Fruit fly (Drosophila melanogaster) whole organism, wandering third instar larva: ENCODE data around the gene Zn72D.
A peak's percentile ranks its signal among the peaks of the same experiment; 100 is the strongest.

ENCODE experiments used
- Abd-B ChIP-seq: fragments of >200 bp; optimal IDR thresholded peaks from 2 replicates; lab custom pipeline; 2017; ENCODE audit warnings: missing biosample characterization, missing genetic modification characterization
- CG32264 ChIP-seq: fragments of 200-800 bp; sonication (Bioruptor generic); optimal IDR thresholded peaks from 2 replicates; lab custom pipeline; 2016; ENCODE audit warnings: missing biosample characterization, missing genetic modification characterization
- CG9705 ChIP-seq: fragments of 200-800 bp; sonication (Bioruptor generic); optimal IDR thresholded peaks from 2 replicates; lab custom pipeline; 2018; ENCODE audit warnings: missing biosample characterization, mild to moderate bottlenecking, missing genetic modification characterization
- CrebA ChIP-seq: fragments of 200-800 bp; sonication (Bioruptor generic); optimal IDR thresholded peaks from 2 replicates; lab custom pipeline; 2016; ENCODE audit warnings: missing biosample characterization, mild to moderate bottlenecking, missing genetic modification characterization, borderline replicate concordance
- Dfd ChIP-seq: fragments of >200 bp; optimal IDR thresholded peaks from 2 replicates; lab custom pipeline; 2017; ENCODE audit warnings: missing biosample characterization, missing genetic modification characterization
- Dif ChIP-seq: fragments of 200-275, 200-300 bp; sonication (Bioruptor generic); optimal IDR thresholded peaks from 2 replicates; lab custom pipeline; 2018; ENCODE audit warnings: missing biosample characterization, missing genetic modification characterization; ENCODE audit not compliant: partially characterized antibody
- GATAd ChIP-seq: sonication (Bioruptor generic); optimal IDR thresholded peaks from 2 replicates; lab custom pipeline; 2016; ENCODE audit warnings: missing biosample characterization, missing genetic modification characterization
- HLH106 ChIP-seq: fragments of 200-800 bp; optimal IDR thresholded peaks from 3 replicates; lab custom pipeline; 2019; ENCODE audit warnings: missing biosample characterization, mild to moderate bottlenecking, missing genetic modification characterization, moderate library complexity
- Hnf4 ChIP-seq: fragments of 200-800 bp; sonication (Bioruptor generic); optimal IDR thresholded peaks from 2 replicates; lab custom pipeline; 2016; ENCODE audit warnings: missing biosample characterization, mild to moderate bottlenecking, missing genetic modification characterization
- Hr78 ChIP-seq: fragments of >200 bp; optimal IDR thresholded peaks from 2 replicates; lab custom pipeline; 2017; ENCODE audit warnings: missing biosample characterization, missing genetic modification characterization
- Hr83 ChIP-seq: fragments of 200-300 bp; sonication (Bioruptor generic); optimal IDR thresholded peaks from 2 replicates; lab custom pipeline; 2016; ENCODE audit warnings: missing biosample characterization, mild to moderate bottlenecking, missing genetic modification characterization, moderate library complexity; ENCODE audit not compliant: poor library complexity, severe bottlenecking
- Jra ChIP-seq: sonication (Bioruptor generic); optimal IDR thresholded peaks from 2 replicates; lab custom pipeline; 2016; ENCODE audit warnings: missing biosample characterization, missing genetic modification characterization
- Mio ChIP-seq: sonication (Bioruptor generic); optimal IDR thresholded peaks from 2 replicates; lab custom pipeline; 2016; ENCODE audit warnings: missing biosample characterization, missing genetic modification characterization
- Myc ChIP-seq: fragments of >200 bp; optimal IDR thresholded peaks from 2 replicates; lab custom pipeline; 2017
- N ChIP-seq: fragments of >200 bp; optimal IDR thresholded peaks from 2 replicates; lab custom pipeline; 2018; ENCODE audit warnings: missing biosample characterization, missing external identifiers, missing genetic modification characterization
- OdsH ChIP-seq: fragments of 200-800 bp; sonication (Bioruptor generic); optimal IDR thresholded peaks from 2 replicates; lab custom pipeline; 2016; ENCODE audit warnings: missing biosample characterization, mild to moderate bottlenecking, missing genetic modification characterization
- Rel ChIP-seq, 2 experiments: fragments of 200-800 bp; sonication (Bioruptor generic) in 1 of 2; optimal IDR thresholded peaks; 2 replicates in 1 of 2; 3 replicates in 1 of 2; lab custom pipeline; 2016 to 2019; ENCODE audit warnings: mild to moderate bottlenecking in 2 of 2, missing biosample characterization in 2 of 2, missing genetic modification characterization in 2 of 2, moderate library complexity in 1 of 2
- Sp1 ChIP-seq: fragments of 200-800 bp; sonication (Bioruptor generic); optimal IDR thresholded peaks from 3 replicates; lab custom pipeline; 2019; ENCODE audit warnings: missing biosample characterization, mild to moderate bottlenecking, missing genetic modification characterization, moderate library complexity
- Vsx2 ChIP-seq: fragments of 200-300, 225-300 bp; sonication (Bioruptor generic); optimal IDR thresholded peaks from 2 replicates; lab custom pipeline; 2018; ENCODE audit warnings: missing biosample characterization, missing genetic modification characterization; ENCODE audit not compliant: partially characterized antibody
- br ChIP-seq: fragments of 200-800 bp; sonication (Bioruptor generic); optimal IDR thresholded peaks from 2 replicates; lab custom pipeline; 2016; ENCODE audit warnings: missing biosample characterization, missing genetic modification characterization
- brk ChIP-seq: fragments of 200-800 bp; sonication (Bioruptor generic); optimal IDR thresholded peaks from 2 replicates; lab custom pipeline; 2016; ENCODE audit warnings: missing biosample characterization, mild to moderate bottlenecking, missing genetic modification characterization
- dl ChIP-seq, 2 experiments: fragments of 175-275, 200-275 bp in 1 of 2; fragments of 200-275 bp in 1 of 2; sonication (Bioruptor generic); optimal IDR thresholded peaks; lab custom pipeline; 2018; ENCODE audit warnings: mild to moderate bottlenecking in 2 of 2, missing biosample characterization in 2 of 2, missing genetic modification characterization in 2 of 2, moderate library complexity in 2 of 2; ENCODE audit not compliant: partially characterized antibody in 2 of 2, insufficient read depth in 1 of 2
- dmrt93B ChIP-seq: fragments of 200-800 bp; sonication (Bioruptor generic); optimal IDR thresholded peaks from 2 replicates; lab custom pipeline; 2018; ENCODE audit warnings: missing biosample characterization, mild to moderate bottlenecking, missing genetic modification characterization
- dsf ChIP-seq: sonication (Bioruptor generic); optimal IDR thresholded peaks from 2 replicates; lab custom pipeline; 2016; ENCODE audit warnings: missing biosample characterization, missing genetic modification characterization, borderline replicate concordance
- ey ChIP-seq: fragments of 200-800 bp; sonication (Bioruptor generic); optimal IDR thresholded peaks from 2 replicates; lab custom pipeline; 2016; ENCODE audit warnings: missing biosample characterization, missing genetic modification characterization
- foxo ChIP-seq, 2 experiments: fragments of 200-800 bp; sonication (Bioruptor generic); optimal IDR thresholded peaks; 2 replicates in 1 of 2; 3 replicates in 1 of 2; lab custom pipeline; 2016 to 2017; ENCODE audit warnings: missing biosample characterization in 2 of 2, missing genetic modification characterization in 2 of 2
- fru ChIP-seq: fragments of 200-800 bp; sonication (Bioruptor generic); optimal IDR thresholded peaks from 3 replicates; lab custom pipeline; 2016; ENCODE audit warnings: missing biosample characterization, mild to moderate bottlenecking, missing genetic modification characterization
- h ChIP-seq: fragments of 200-800 bp; sonication (Bioruptor generic); optimal IDR thresholded peaks from 3 replicates; lab custom pipeline; 2016; ENCODE audit warnings: missing biosample characterization, mild to moderate bottlenecking, missing genetic modification characterization
- jim ChIP-seq: fragments of 175-275, 200-325 bp; sonication (Bioruptor generic); optimal IDR thresholded peaks from 2 replicates; lab custom pipeline; 2016; ENCODE audit warnings: missing biosample characterization, mild to moderate bottlenecking, missing genetic modification characterization
- lola ChIP-seq: fragments of >200 bp; optimal IDR thresholded peaks from 2 replicates; lab custom pipeline; 2017; ENCODE audit warnings: missing biosample characterization, missing genetic modification characterization
- pan ChIP-seq: fragments of >200 bp; optimal IDR thresholded peaks from 2 replicates; lab custom pipeline; 2017
- psq ChIP-seq: fragments of 200-800 bp; sonication (Bioruptor generic); optimal IDR thresholded peaks from 3 replicates; lab custom pipeline; 2017; ENCODE audit warnings: missing biosample characterization, mild to moderate bottlenecking, missing genetic modification characterization, moderate library complexity
- rgr ChIP-seq: fragments of 200-800 bp; sonication (Bioruptor generic); optimal IDR thresholded peaks from 3 replicates; lab custom pipeline; 2016; ENCODE audit warnings: missing biosample characterization, mild to moderate bottlenecking, missing genetic modification characterization
- sage ChIP-seq: fragments of 200-800 bp; sonication (Bioruptor generic); optimal IDR thresholded peaks from 2 replicates; lab custom pipeline; 2016; ENCODE audit warnings: missing biosample characterization, mild to moderate bottlenecking, missing genetic modification characterization
- sv ChIP-seq: fragments of 200-800 bp; sonication (Bioruptor generic); optimal IDR thresholded peaks from 3 replicates; lab custom pipeline; 2016; ENCODE audit warnings: missing biosample characterization, missing genetic modification characterization
- tai ChIP-seq: sonication (Bioruptor generic); optimal IDR thresholded peaks from 2 replicates; lab custom pipeline; 2016; ENCODE audit warnings: missing biosample characterization, missing genetic modification characterization
- usp ChIP-seq: fragments of >200 bp; optimal IDR thresholded peaks from 2 replicates; lab custom pipeline; 2017; ENCODE audit warnings: missing biosample characterization, missing genetic modification characterization
- woc ChIP-seq: sonication (Bioruptor generic); optimal IDR thresholded peaks from 2 replicates; lab custom pipeline; 2016; ENCODE audit warnings: missing biosample characterization, mild to moderate bottlenecking, missing genetic modification characterization

Gene Zn72D

DNA sequence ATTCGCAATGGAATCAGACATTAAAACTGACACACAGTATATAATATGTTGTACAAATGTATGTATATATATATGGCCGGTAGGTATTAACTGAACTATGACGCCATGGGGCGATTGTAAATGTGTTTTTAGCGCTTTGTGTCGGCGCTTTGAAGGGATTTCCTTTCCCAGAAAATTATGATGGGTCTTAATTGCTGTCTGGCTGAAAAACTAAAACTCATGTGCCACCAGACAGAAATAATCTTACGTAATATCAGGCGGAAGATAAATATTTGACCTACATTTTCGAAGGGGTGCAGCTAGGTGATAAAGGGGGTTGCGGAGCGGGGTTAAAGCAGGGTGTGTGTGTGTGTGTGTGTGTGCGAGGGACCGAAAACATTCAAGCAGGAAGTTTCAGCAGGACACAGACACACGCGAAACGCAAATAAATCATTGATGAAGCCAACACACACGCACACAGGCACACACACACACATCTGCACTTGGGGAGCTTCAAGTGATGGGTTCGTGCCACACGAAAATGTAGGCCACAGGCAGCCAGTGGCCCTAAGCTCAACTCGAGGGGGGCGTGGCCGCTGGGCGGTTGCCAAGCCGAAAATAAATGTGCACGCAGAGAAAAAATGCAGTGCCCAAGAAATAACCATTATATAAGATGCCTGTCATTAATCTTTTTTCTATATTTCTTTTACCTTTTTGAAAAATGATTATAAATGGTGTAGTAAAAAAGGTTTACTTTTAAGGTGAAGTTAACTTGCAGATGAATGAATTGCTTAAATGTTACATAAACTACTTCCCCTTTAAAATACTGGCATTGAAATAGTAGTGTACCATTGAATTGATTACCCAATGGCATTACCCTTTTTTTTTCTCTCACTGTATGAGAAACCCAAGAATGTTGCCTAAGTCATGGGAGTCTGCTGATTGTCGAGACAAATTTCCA is 45.1 kb upstream of the Zn72D start:
- peak; percentile 47 for TF ChIP-seq Hnf4 (GFP tag; lab: Kevin White, UChicago)
- no peak for TF ChIP-seq CrebA (GFP tag; lab: Kevin White, UChicago)
- TF ChIP-seq Hr78, result no peak
- TF ChIP-seq dl (GFP tag; optimal IDR thresholded peaks at IDR 0.05; lab: Kevin White, UChicago; ENCODE audit: insufficient read depth in 1 of 2, partially characterized antibody in 2 of 2), result no peak
- peak; percentile 23 for TF ChIP-seq Dfd (GFP tag; lab: Kevin White, UChicago)
- TF ChIP-seq psq, result no peak
- no peak for TF ChIP-seq usp
- TF ChIP-seq dsf, result no peak
- no peak for TF ChIP-seq CG32264 (GFP tag; lab: Kevin White, UChicago)
- no peak for TF ChIP-seq Myc (lab: Kevin White, UChicago)
- no peak for TF ChIP-seq HLH106 (tag; lab: Kevin White, UChicago)
- TF ChIP-seq CG9705, result no peak
- TF ChIP-seq Hr83, result no peak
- no peak for TF ChIP-seq N (GFP tag; lab: Kevin White, UChicago)
- no peak for TF ChIP-seq Rel (GFP tag; optimal IDR thresholded peaks at IDR 0.05; lab: Kevin White, UChicago)
- TF ChIP-seq Rel (tag; optimal IDR thresholded peaks at IDR 0.05; lab: Kevin White, UChicago), result no peak
- TF ChIP-seq fru, result peak; percentile 23
- TF ChIP-seq pan (lab: Kevin White, UChicago), result no peak
- peak in 1 of 2 experiments; percentile 49 for TF ChIP-seq foxo (GFP tag; optimal IDR thresholded peaks at IDR 0.05; lab: Kevin White, UChicago)
- TF ChIP-seq Dif, result no peak
- TF ChIP-seq Vsx2 (GFP tag; lab: Kevin White, UChicago), result no peak
- peak; percentile 12 for TF ChIP-seq woc (GFP tag; lab: Kevin White, UChicago)
- TF ChIP-seq brk (GFP tag; lab: Kevin White, UChicago), result no peak
- no peak for TF ChIP-seq dmrt93B
- peak; percentile 19 for TF ChIP-seq rgr (GFP tag; lab: Kevin White, UChicago)
- peak; percentile 52 for TF ChIP-seq tai (GFP tag; lab: Kevin White, UChicago)
- TF ChIP-seq Mio (GFP tag; lab: Kevin White, UChicago), result no peak
- peak; percentile 20 for TF ChIP-seq ey (GFP tag; lab: Kevin White, UChicago)
- TF ChIP-seq sage (GFP tag; lab: Kevin White, UChicago), result no peak
- no peak for TF ChIP-seq Jra
- TF ChIP-seq br, result no peak
- peak; percentile 15 for TF ChIP-seq OdsH (GFP tag; lab: Kevin White, UChicago)
- no peak for TF ChIP-seq lola
- TF ChIP-seq h (GFP tag; lab: Kevin White, UChicago), result peak; percentile 50
- no peak for TF ChIP-seq Abd-B (GFP tag; lab: Kevin White, UChicago)
- no peak for TF ChIP-seq GATAd (GFP tag; lab: Kevin White, UChicago)
- no peak for TF ChIP-seq jim
- TF ChIP-seq Sp1 (GFP tag; lab: Kevin White, UChicago), result no peak
- TF ChIP-seq sv (GFP tag; lab: Kevin White, UChicago), result peak; percentile 20
- TF ChIP-seq, all 38 proteins: peak for 11

DNA sequence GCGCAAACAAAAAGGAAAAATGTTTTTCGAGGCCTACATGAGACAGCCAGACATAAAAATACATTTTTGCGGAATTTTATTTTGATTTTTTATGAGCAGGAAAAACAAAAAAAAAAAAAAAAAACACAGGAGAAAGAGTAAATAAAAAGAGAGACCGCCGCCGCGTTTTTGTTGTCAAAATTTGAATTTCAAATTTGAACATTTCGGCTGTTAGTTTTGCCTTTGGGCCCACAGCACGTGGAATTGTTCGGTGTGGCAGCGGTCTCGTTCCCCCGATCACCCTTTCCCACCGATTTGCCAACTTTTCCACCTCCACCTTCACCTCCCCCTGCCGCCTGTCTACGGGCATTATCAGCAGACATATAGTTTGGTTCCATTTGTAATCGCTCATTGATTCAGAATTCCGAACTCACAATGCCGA is 44.4 kb upstream of the Zn72D start:
- no peak for TF ChIP-seq ey (GFP tag; lab: Kevin White, UChicago)
- TF ChIP-seq HLH106 (tag; lab: Kevin White, UChicago), result no peak
- TF ChIP-seq CrebA (GFP tag; lab: Kevin White, UChicago), result no peak
- no peak for TF ChIP-seq brk (GFP tag; lab: Kevin White, UChicago)
- TF ChIP-seq Sp1 (GFP tag; lab: Kevin White, UChicago), result no peak
- TF ChIP-seq tai (GFP tag; lab: Kevin White, UChicago), result no peak
- TF ChIP-seq fru, result no peak
- no peak for TF ChIP-seq foxo (GFP tag; optimal IDR thresholded peaks at IDR 0.05; lab: Kevin White, UChicago)
- no peak for TF ChIP-seq sv (GFP tag; lab: Kevin White, UChicago)
- no peak for TF ChIP-seq rgr (GFP tag; lab: Kevin White, UChicago)
- no peak for TF ChIP-seq pan (lab: Kevin White, UChicago)
- TF ChIP-seq, all 38 proteins: peak for 0
